Worm (Caenorhabditis elegans) whole organism, L3 larva: ENCODE data around the gene ztf-8.

ENCODE experiments used
- R02D3.7 ChIP-seq: fragments of 150-350 bp; optimal IDR thresholded peaks from 2 replicates; lab custom pipeline; 2014; ENCODE audit warnings: missing biosample characterization, missing genetic modification characterization
- ZK546.5 ChIP-seq: sonication (generic microtip); optimal IDR thresholded peaks from 2 replicates; lab custom pipeline; 2017; ENCODE audit warnings: missing biosample characterization, missing genetic modification characterization
- aly-2 ChIP-seq: fragments of 150-350 bp; optimal IDR thresholded peaks from 2 replicates; lab custom pipeline; 2014; ENCODE audit warnings: missing biosample characterization, missing genetic modification characterization
- ama-1 ChIP-seq: fragments of 150-350 bp; optimal IDR thresholded peaks from 2 replicates; lab custom pipeline; 2018
- ceh-16 ChIP-seq: sonication (generic microtip); optimal IDR thresholded peaks from 2 replicates; lab custom pipeline; 2017; ENCODE audit warnings: missing biosample characterization, missing genetic modification characterization
- ceh-82 ChIP-seq: fragments of 150-350 bp; optimal IDR thresholded peaks from 2 replicates; lab custom pipeline; 2014; ENCODE audit warnings: missing biosample characterization, missing genetic modification characterization
- ceh-9 ChIP-seq: sonication (generic microtip); optimal IDR thresholded peaks from 2 replicates; lab custom pipeline; 2018; ENCODE audit warnings: missing biosample characterization, missing genetic modification characterization
- daf-12 ChIP-seq: fragments of 150-350 bp; optimal IDR thresholded peaks from 2 replicates; lab custom pipeline; 2014; ENCODE audit warnings: missing biosample characterization, missing genetic modification reagents, missing genetic modification characterization
- egl-27 ChIP-seq: sonication (generic microtip); optimal IDR thresholded peaks from 4 replicates; lab custom pipeline; 2017; ENCODE audit warnings: missing biosample characterization, missing genetic modification reagents, missing genetic modification characterization
- elt-1 ChIP-seq: fragments of 150-350 bp; optimal IDR thresholded peaks from 2 replicates; lab custom pipeline; 2014; ENCODE audit warnings: missing biosample characterization, missing genetic modification characterization
- elt-2 ChIP-seq: sonication (generic microtip); optimal IDR thresholded peaks from 2 replicates; lab custom pipeline; 2016; ENCODE audit warnings: missing genetic modification reagents, mild to moderate bottlenecking, missing genetic modification characterization, missing compliant biosample characterization
- elt-3 ChIP-seq, 3 experiments: fragments of 150-350 bp in 1 of 3; sonication (generic microtip) in 2 of 3; optimal IDR thresholded peaks; 2 replicates in 2 of 3; 4 replicates in 1 of 3; lab custom pipeline; 2014 to 2017; ENCODE audit warnings: missing biosample characterization in 3 of 3, missing genetic modification characterization in 3 of 3
- fkh-10 ChIP-seq: sonication (generic microtip); optimal IDR thresholded peaks from 2 replicates; lab custom pipeline; 2017; ENCODE audit warnings: missing biosample characterization, missing genetic modification reagents, missing genetic modification characterization
- fos-1 ChIP-seq: fragments of 150-350 bp; optimal IDR thresholded peaks from 2 replicates; lab custom pipeline; 2014; ENCODE audit warnings: missing biosample characterization, missing genetic modification characterization
- jun-1 ChIP-seq: fragments of 150-350 bp; optimal IDR thresholded peaks from 2 replicates; lab custom pipeline; 2014; ENCODE audit warnings: missing biosample characterization, missing genetic modification reagents, missing genetic modification characterization
- lin-15B ChIP-seq: fragments of 150-350 bp; optimal IDR thresholded peaks from 2 replicates; lab custom pipeline; 2014; ENCODE audit warnings: missing biosample characterization, missing genetic modification characterization
- lin-39 ChIP-seq: fragments of 150-350 bp; optimal IDR thresholded peaks from 2 replicates; lab custom pipeline; 2018; ENCODE audit warnings: missing biosample characterization, missing genetic modification reagents, missing genetic modification characterization
- lsy-12 ChIP-seq: sonication (generic microtip); optimal IDR thresholded peaks from 2 replicates; lab custom pipeline; 2016; ENCODE audit warnings: mild to moderate bottlenecking, missing genetic modification characterization, missing compliant biosample characterization
- mdl-1 ChIP-seq: fragments of 150-350 bp; optimal IDR thresholded peaks from 2 replicates; lab custom pipeline; 2014; ENCODE audit warnings: missing biosample characterization, missing genetic modification characterization
- mml-1 ChIP-seq: fragments of 150-350 bp; sonication (generic microtip); optimal IDR thresholded peaks from 3 replicates; lab custom pipeline; 2014; ENCODE audit warnings: missing biosample characterization, missing genetic modification characterization
- nfya-1 ChIP-seq: sonication (generic microtip); optimal IDR thresholded peaks from 2 replicates; lab custom pipeline; 2017; ENCODE audit warnings: missing genetic modification characterization, mild to moderate bottlenecking, missing compliant biosample characterization, antibody characterized with exemption, moderate library complexity; ENCODE audit not compliant: insufficient read depth
- nhr-23 ChIP-seq: fragments of 150-350 bp; optimal IDR thresholded peaks from 2 replicates; lab custom pipeline; 2014; ENCODE audit warnings: missing biosample characterization, missing genetic modification reagents, missing genetic modification characterization
- nhr-25 ChIP-seq: sonication (generic microtip); optimal IDR thresholded peaks from 2 replicates; lab custom pipeline; 2017; ENCODE audit warnings: missing biosample characterization, missing genetic modification characterization
- nhr-43 ChIP-seq: sonication (generic microtip); optimal IDR thresholded peaks from 2 replicates; lab custom pipeline; 2016; ENCODE audit warnings: mild to moderate bottlenecking, missing genetic modification characterization, missing compliant biosample characterization; ENCODE audit not compliant: poor library complexity, severe bottlenecking
- nhr-67 ChIP-seq: fragments of 150-350 bp; optimal IDR thresholded peaks from 2 replicates; lab custom pipeline; 2014; ENCODE audit warnings: missing biosample characterization, missing genetic modification characterization
- nhr-76 ChIP-seq: fragments of 150-350 bp; sonication (generic microtip); optimal IDR thresholded peaks from 5 replicates; lab custom pipeline; 2014; ENCODE audit warnings: missing biosample characterization, missing genetic modification characterization
- nhr-77 ChIP-seq: fragments of 150-350 bp; optimal IDR thresholded peaks from 2 replicates; lab custom pipeline; 2014; ENCODE audit warnings: missing biosample characterization, missing genetic modification characterization
- pha-4 ChIP-seq: fragments of 150-350 bp; optimal IDR thresholded peaks from 2 replicates; lab custom pipeline; 2014; ENCODE audit warnings: missing biosample characterization, missing genetic modification reagents, missing genetic modification characterization
- pqm-1 ChIP-seq: fragments of 150-350 bp; optimal IDR thresholded peaks from 2 replicates; lab custom pipeline; 2017; ENCODE audit warnings: missing biosample characterization, missing genetic modification characterization, inconsistent platforms
- sea-2 ChIP-seq: fragments of 150-350 bp; sonication (generic microtip); optimal IDR thresholded peaks from 4 replicates; lab custom pipeline; 2014; ENCODE audit warnings: missing biosample characterization, missing genetic modification reagents, missing genetic modification characterization
- skn-1 ChIP-seq: fragments of 150-350 bp; optimal IDR thresholded peaks from 2 replicates; lab custom pipeline; 2014; ENCODE audit warnings: missing biosample characterization, missing genetic modification characterization
- snpc-4 ChIP-seq: fragments of 150-350 bp; optimal IDR thresholded peaks from 2 replicates; lab custom pipeline; 2014; ENCODE audit warnings: missing biosample characterization, missing genetic modification characterization
- tbx-2 ChIP-seq: sonication (generic microtip); optimal IDR thresholded peaks from 2 replicates; lab custom pipeline; 2016; ENCODE audit warnings: mild to moderate bottlenecking, missing genetic modification characterization, missing compliant biosample characterization
- unc-39 ChIP-seq: sonication (generic microtip); optimal IDR thresholded peaks from 4 replicates; lab custom pipeline; 2017; ENCODE audit warnings: missing biosample characterization, missing genetic modification characterization
- unc-62 ChIP-seq: fragments of 150-350 bp; sonication (generic microtip); optimal IDR thresholded peaks from 4 replicates; lab custom pipeline; 2014; ENCODE audit warnings: missing biosample characterization, missing genetic modification reagents, missing genetic modification characterization
- zag-1 ChIP-seq: fragments of 150-350 bp; optimal IDR thresholded peaks from 2 replicates; lab custom pipeline; 2014; ENCODE audit warnings: missing biosample characterization, missing genetic modification characterization
- ztf-11 ChIP-seq: fragments of 150-350 bp; optimal IDR thresholded peaks from 2 replicates; lab custom pipeline; 2014; ENCODE audit warnings: missing biosample characterization, missing genetic modification characterization

Gene ztf-8

ce11 chrIII:5227831-5228467 lies 45.3 kb downstream of the ztf-8 start, which contains the start of the genes C34E10.12, C34E10.10 and atp-2 (continued):
- peak; percentile 2 for TF ChIP-seq jun-1 (tag; lab: Kevin White, UChicago)

DNA sequence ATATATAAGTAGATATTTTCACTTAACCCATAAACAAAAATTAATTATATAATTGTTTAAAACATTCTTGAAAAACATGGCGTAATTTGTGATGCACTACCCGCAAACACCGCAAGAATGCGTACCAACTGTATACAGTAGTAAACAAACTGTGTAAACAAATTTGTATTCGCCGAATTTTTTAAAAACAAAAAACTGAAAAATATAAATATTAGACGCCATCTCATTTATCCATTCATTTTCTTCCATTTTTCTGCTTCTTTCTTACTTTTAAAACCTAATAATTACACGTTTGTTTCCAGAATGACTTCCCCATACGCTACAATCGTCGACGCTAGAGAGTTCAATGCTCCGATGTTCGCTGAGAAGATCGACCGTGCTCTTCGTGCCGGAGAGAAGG lies 48.0 kb downstream of the ztf-8 start, which contains the start of gene nex-1:
TSS of gene nex-1 (plus strand) at position 301 of the 400 bp plus-strand sequence.
- TF ChIP-seq ztf-11 (tag; lab: Kevin White, UChicago) (no peak), snpc-4 (tag; lab: Kevin White, UChicago) (no peak), ama-1 (lab: Kevin White, UChicago) (no peak), mdl-1 (no peak)

- peak; percentile 28 for TF ChIP-seq nfya-1 (tag; lab: Kevin White, UChicago)
- TF ChIP-seq ceh-16, result no peak
- TF ChIP-seq sea-2, result no peak
- no peak for TF ChIP-seq mdl-1
- TF ChIP-seq lin-39 (tag; lab: Kevin White, UChicago), result no peak
- TF ChIP-seq unc-39 (tag; lab: Kevin White, UChicago), result no peak
- peak; percentile 3 for TF ChIP-seq egl-27 (tag; lab: Kevin White, UChicago)
- TF ChIP-seq zag-1 (tag; lab: Kevin White, UChicago), result no peak
- TF ChIP-seq nhr-25 (tag; lab: Kevin White, UChicago), result no peak
- TF ChIP-seq nhr-43 (tag; lab: Kevin White, UChicago), result no peak
- TF ChIP-seq lsy-12 (tag; lab: Kevin White, UChicago), result no peak
- TF ChIP-seq elt-2, result peak; percentile 37
- TF ChIP-seq tbx-2 (tag; lab: Kevin White, UChicago), result no peak
- TF ChIP-seq aly-2, result no peak
- TF ChIP-seq pha-4 (tag; lab: Kevin White, UChicago), result peak; percentile 12
- TF ChIP-seq ceh-82 (tag; lab: Kevin White, UChicago), result no peak
- no peak for TF ChIP-seq snpc-4 (tag; lab: Kevin White, UChicago)
- no peak for TF ChIP-seq fkh-10 (GFP tag; lab: Kevin White, UChicago)
- TF ChIP-seq ceh-9, result no peak
- TF ChIP-seq ZK546.5 (tag; lab: Kevin White, UChicago), result no peak
- TF ChIP-seq pqm-1, result peak; percentile 12
- peak; percentile 10 for TF ChIP-seq fos-1 (tag; lab: Kevin White, UChicago)
- TF ChIP-seq mml-1, result no peak
- no peak for TF ChIP-seq nhr-67 (tag; lab: Kevin White, UChicago)
- TF ChIP-seq nhr-23 (tag; lab: Kevin White, UChicago), result peak; percentile 44
- TF ChIP-seq lin-15B (tag; lab: Kevin White, UChicago), result no peak
- TF ChIP-seq nhr-77, result no peak
- TF ChIP-seq skn-1 (tag; lab: Kevin White, UChicago), result no peak
- TF ChIP-seq daf-12 (tag; lab: Kevin White, UChicago), result no peak
- TF ChIP-seq elt-1 (tag; lab: Kevin White, UChicago), result no peak
- no peak for TF ChIP-seq nhr-76 (tag; lab: Kevin White, UChicago)
- peak; percentile 20 for TF ChIP-seq ama-1 (lab: Kevin White, UChicago)
- TF ChIP-seq jun-1 (tag; lab: Kevin White, UChicago), result peak; percentile 44
- no peak for TF ChIP-seq R02D3.7 (tag; lab: Kevin White, UChicago)
Measured at ce11 chrIII:5224908-5225307, 48.4 kb downstream of the ztf-8 start.

ce11 chrIII:5222777-5223176 lies 50.5 kb downstream of the ztf-8 start:
- TF ChIP-seq pha-4 (tag; lab: Kevin White, UChicago) (peak; percentile 97), nhr-43 (tag; lab: Kevin White, UChicago) (no peak)
- TF ChIP-seq, all 47 proteins: peak for 1

DNA sequence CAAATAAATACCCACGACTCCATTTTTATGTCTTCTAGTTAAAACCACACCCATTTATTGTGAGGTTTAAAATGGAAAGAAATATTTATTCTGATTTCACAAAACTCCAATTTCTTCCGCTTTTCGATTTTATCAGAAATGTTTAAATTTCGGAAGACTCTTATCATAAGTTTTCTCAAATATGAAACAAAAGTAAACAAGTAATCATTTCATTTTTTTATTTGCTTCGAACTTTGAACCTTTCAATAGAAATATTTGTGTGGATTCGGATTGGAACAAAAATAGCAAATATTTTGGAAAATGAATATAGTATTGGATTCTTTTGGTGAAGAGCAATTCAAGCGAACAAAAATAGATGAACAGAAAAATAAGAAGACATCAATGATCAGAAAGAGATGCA lies 51.5 kb downstream of the ztf-8 start:
- no peak for TF ChIP-seq ceh-9
- TF ChIP-seq ama-1 (lab: Kevin White, UChicago), result no peak
- no peak for TF ChIP-seq unc-62 (GFP tag; lab: Kevin White, UChicago)
- TF ChIP-seq aly-2, result no peak
- TF ChIP-seq elt-3 (tag; optimal IDR thresholded peaks at IDR 0.05; lab: Kevin White, UChicago), result no peak
- TF ChIP-seq pha-4 (tag; lab: Kevin White, UChicago), result peak; percentile 91
